Worm (Caenorhabditis elegans): Measurements from ENCODE around the gene duxl-1.

- TF ChIP-seq W03F9.2 (tag; optimal IDR thresholded peaks at IDR 0.05) = no peak
- no peak for TF ChIP-seq him-1 (tag; optimal IDR thresholded peaks at IDR 0.05)
- no peak for TF ChIP-seq dao-5 (tag; optimal IDR thresholded peaks at IDR 0.05)
Observed at ce11 chrII:1694530-1694929, 31.0 kb downstream of the duxl-1 start, which contains the start of gene fbxc-26.

All from whole organism, L4/young adult.